Fruit fly (Drosophila melanogaster) whole organism, embryonic: ENCODE results near the gene CG12998.

Experiments used
- Atf-2 ChIP-seq: fragments of 200-800 bp; sonication (Bioruptor generic); optimal IDR thresholded peaks from 2 replicates; lab custom pipeline; 2016; ENCODE audit warnings: missing biosample characterization, missing genetic modification characterization
- C15 ChIP-seq: fragments of 200-800 bp; sonication (Bioruptor generic); IDR thresholded peaks from 3 replicates; pipeline ENCODE4 v1.3.6; 2022; ENCODE audit warnings: missing biosample characterization, missing genetic modification characterization
- CG10431 ChIP-seq: fragments of 200-800 bp; sonication (Bioruptor generic); optimal IDR thresholded peaks from 3 replicates; lab custom pipeline; 2018; ENCODE audit warnings: missing biosample characterization, mild to moderate bottlenecking, missing genetic modification characterization
- CG11504 ChIP-seq: fragments of 200-800 bp; sonication (Bioruptor generic); optimal IDR thresholded peaks from 3 replicates; lab custom pipeline; 2019; ENCODE audit warnings: missing biosample characterization, mild to moderate bottlenecking, missing genetic modification characterization, moderate library complexity
- CG11695 ChIP-seq: fragments of 200-800 bp; sonication (Bioruptor generic); IDR thresholded peaks from 3 replicates; pipeline ENCODE4 v1.3.6; 2022; ENCODE audit warnings: missing biosample characterization, missing genetic modification characterization
- CG12942 ChIP-seq: fragments of 200-800 bp; sonication (Bioruptor generic); optimal IDR thresholded peaks from 3 replicates; lab custom pipeline; 2016; ENCODE audit warnings: missing biosample characterization, missing genetic modification characterization
- CG13775 ChIP-seq: fragments of 200-800 bp; sonication (Bioruptor generic); optimal IDR thresholded peaks from 3 replicates; lab custom pipeline; 2017; ENCODE audit warnings: missing biosample characterization, mild to moderate bottlenecking, missing genetic modification characterization
- CG14965 ChIP-seq: fragments of 200-800 bp; sonication (Bioruptor generic); optimal IDR thresholded peaks from 2 replicates; lab custom pipeline; 2016; ENCODE audit warnings: missing biosample characterization, missing genetic modification characterization, borderline replicate concordance
- CG15073 ChIP-seq: fragments of 200-800 bp; sonication (Bioruptor generic); optimal IDR thresholded peaks from 2 replicates; lab custom pipeline; 2016; ENCODE audit warnings: missing biosample characterization, missing genetic modification characterization
- CG1792 ChIP-seq: fragments of 200-800 bp; sonication (Bioruptor generic); optimal IDR thresholded peaks from 2 replicates; lab custom pipeline; 2016; ENCODE audit warnings: missing biosample characterization, missing genetic modification characterization
- CG2120 ChIP-seq: fragments of 200-800 bp; sonication (Bioruptor generic); optimal IDR thresholded peaks from 3 replicates; lab custom pipeline; 2016; ENCODE audit warnings: missing biosample characterization, missing genetic modification characterization
- CG2712 ChIP-seq: fragments of 200-800 bp; optimal IDR thresholded peaks from 3 replicates; lab custom pipeline; 2019; ENCODE audit warnings: missing biosample characterization, mild to moderate bottlenecking, missing genetic modification characterization, moderate library complexity
- CG32532 ChIP-seq: fragments of 200-800 bp; sonication (Bioruptor generic); IDR thresholded peaks from 2 replicates; pipeline ENCODE4 v1.3.6; 2022; ENCODE audit warnings: missing biosample characterization, missing genetic modification characterization
- CG6854 ChIP-seq: fragments of 200-800 bp; sonication (Bioruptor generic); optimal IDR thresholded peaks from 3 replicates; lab custom pipeline; 2017; ENCODE audit warnings: missing biosample characterization, mild to moderate bottlenecking, missing genetic modification characterization
- CG8359 ChIP-seq: fragments of 200-800 bp; sonication (Bioruptor generic); optimal IDR thresholded peaks from 2 replicates; lab custom pipeline; 2017; ENCODE audit warnings: missing biosample characterization, mild to moderate bottlenecking, missing genetic modification characterization, borderline replicate concordance
- CG8478 ChIP-seq: fragments of >200 bp; optimal IDR thresholded peaks from 2 replicates; lab custom pipeline; 2018
- CG8765 ChIP-seq: fragments of 200-800 bp; sonication (Bioruptor generic); IDR thresholded peaks from 2 replicates; pipeline ENCODE4 v1.3.6; 2022; ENCODE audit warnings: missing biosample characterization, missing genetic modification characterization
- CkIIα-i1 ChIP-seq: fragments of 200-800 bp; sonication (Bioruptor generic); IDR thresholded peaks from 2 replicates; pipeline ENCODE4 v1.3.6; 2022; ENCODE audit warnings: missing biosample characterization, missing genetic modification characterization
- Dbx ChIP-seq: fragments of 200-800 bp; sonication (Bioruptor generic); IDR thresholded peaks from 3 replicates; pipeline ENCODE4 v1.3.6; 2022; ENCODE audit warnings: missing biosample characterization, missing genetic modification characterization
- Dfd ChIP-seq, 2 experiments: fragments of >200 bp; optimal IDR thresholded peaks; 2 replicates each; lab custom pipeline; 2017; ENCODE audit warnings: missing biosample characterization in 2 of 2, missing genetic modification characterization in 2 of 2
- E2f2 ChIP-seq: fragments of 200-800 bp; sonication (Bioruptor generic); IDR thresholded peaks from 2 replicates; pipeline ENCODE4 v1.3.6; 2022; ENCODE audit warnings: missing biosample characterization, missing genetic modification characterization
- H2.0 ChIP-seq: fragments of 200-800 bp; sonication (Bioruptor generic); IDR thresholded peaks from 2 replicates; pipeline ENCODE4 v1.3.6; 2022; ENCODE audit warnings: missing biosample characterization, missing genetic modification characterization
- Hey ChIP-seq: fragments of 200-800 bp; sonication (Bioruptor generic); optimal IDR thresholded peaks from 3 replicates; lab custom pipeline; 2018; ENCODE audit warnings: missing biosample characterization, mild to moderate bottlenecking, missing genetic modification characterization
- Lpt ChIP-seq: fragments of >200 bp; optimal IDR thresholded peaks from 2 replicates; lab custom pipeline; 2018; ENCODE audit warnings: missing biosample characterization, missing genetic modification characterization
- NK7.1 ChIP-seq: fragments of 200-800 bp; sonication (Bioruptor generic); optimal IDR thresholded peaks from 3 replicates; lab custom pipeline; 2016; ENCODE audit warnings: missing biosample characterization, missing genetic modification characterization
- Neu2 ChIP-seq: fragments of 200-800 bp; sonication (Bioruptor generic); optimal IDR thresholded peaks from 3 replicates; lab custom pipeline; 2016; ENCODE audit warnings: missing biosample characterization, missing genetic modification characterization, borderline replicate concordance
- Oli ChIP-seq: fragments of 200-800 bp; sonication (Bioruptor generic); optimal IDR thresholded peaks from 2 replicates; lab custom pipeline; 2018; ENCODE audit warnings: missing biosample characterization, mild to moderate bottlenecking, missing genetic modification characterization, moderate library complexity
- Ptx1 ChIP-seq: fragments of 200-800 bp; sonication (Bioruptor generic); IDR thresholded peaks from 2 replicates; pipeline ENCODE4 v1.3.6; 2022; ENCODE audit warnings: missing biosample characterization, missing genetic modification characterization
- Six4 ChIP-seq: fragments of 200-800 bp; sonication (Bioruptor generic); optimal IDR thresholded peaks from 2 replicates; lab custom pipeline; 2016; ENCODE audit warnings: missing biosample characterization, missing genetic modification characterization
- Sry-β ChIP-seq: fragments of 200-800 bp; sonication (Bioruptor generic); optimal IDR thresholded peaks from 2 replicates; lab custom pipeline; 2018; ENCODE audit warnings: missing biosample characterization, mild to moderate bottlenecking, missing genetic modification characterization, moderate library complexity
- Taf1 ChIP-seq: fragments of 200-800 bp; sonication (Bioruptor generic); IDR thresholded peaks from 2 replicates; pipeline ENCODE4 v1.3.6; 2022; ENCODE audit warnings: missing biosample characterization, missing genetic modification characterization
- Usf ChIP-seq: fragments of 200-800 bp; sonication (Bioruptor generic); optimal IDR thresholded peaks from 2 replicates; lab custom pipeline; 2017; ENCODE audit warnings: missing genotype, missing biosample characterization, missing genetic modification characterization
- YL-1 ChIP-seq: fragments of 200-800 bp; sonication (Bioruptor generic); optimal IDR thresholded peaks from 3 replicates; lab custom pipeline; 2017; ENCODE audit warnings: missing biosample characterization, mild to moderate bottlenecking, missing genetic modification characterization
- ase ChIP-seq: fragments of 200-800 bp; sonication (Bioruptor generic); IDR thresholded peaks from 3 replicates; pipeline ENCODE4 v1.3.6; 2022; ENCODE audit warnings: missing biosample characterization, missing genetic modification characterization
- cad ChIP-seq: fragments of >200 bp; optimal IDR thresholded peaks from 2 replicates; lab custom pipeline; 2017; ENCODE audit warnings: missing biosample characterization, missing genetic modification characterization
- caup ChIP-seq: fragments of 200-800 bp; sonication (Bioruptor generic); optimal IDR thresholded peaks from 3 replicates; lab custom pipeline; 2017; ENCODE audit warnings: missing biosample characterization, mild to moderate bottlenecking, missing genetic modification characterization, moderate library complexity; ENCODE audit not compliant: severe bottlenecking
- croc ChIP-seq: fragments of 200-800 bp; sonication (Bioruptor generic); conservative IDR thresholded peaks from 3 replicates; pipeline ENCODE4 v1.3.6; 2022; ENCODE audit warnings: missing biosample characterization, missing genetic modification characterization
- gcm2 ChIP-seq: fragments of 200-800 bp; sonication (Bioruptor generic); optimal IDR thresholded peaks from 2 replicates; lab custom pipeline; 2016; ENCODE audit warnings: missing biosample characterization, missing genetic modification characterization
- gem ChIP-seq: fragments of 200-800 bp; sonication (Bioruptor generic); optimal IDR thresholded peaks from 2 replicates; lab custom pipeline; 2019; ENCODE audit warnings: missing biosample characterization, mild to moderate bottlenecking, missing genetic modification characterization, moderate library complexity
- gsb-n ChIP-seq: fragments of 200-800 bp; sonication (Bioruptor generic); optimal IDR thresholded peaks from 3 replicates; lab custom pipeline; 2018; ENCODE audit warnings: missing biosample characterization, mild to moderate bottlenecking, missing genetic modification characterization
- knrl ChIP-seq: fragments of 200-800 bp; sonication (Bioruptor generic); IDR thresholded peaks from 3 replicates; pipeline ENCODE4 v1.3.6; 2022; ENCODE audit warnings: missing biosample characterization, missing genetic modification characterization; ENCODE audit not compliant: partially characterized antibody
- mld ChIP-seq: fragments of 200-800 bp; sonication (Bioruptor generic); IDR thresholded peaks from 3 replicates; pipeline ENCODE4 v1.3.6; 2022; ENCODE audit warnings: missing biosample characterization, missing genetic modification characterization; ENCODE audit not compliant: partially characterized antibody
- nerfin-1 ChIP-seq: fragments of 200-800 bp; sonication (Bioruptor generic); optimal IDR thresholded peaks from 3 replicates; lab custom pipeline; 2019; ENCODE audit warnings: missing biosample characterization, mild to moderate bottlenecking, missing genetic modification characterization, moderate library complexity
- pros ChIP-seq: fragments of 200-800 bp; sonication (Bioruptor generic); optimal IDR thresholded peaks from 3 replicates; lab custom pipeline; 2019; ENCODE audit warnings: missing biosample characterization, mild to moderate bottlenecking, missing genetic modification characterization, moderate library complexity
- salm ChIP-seq: fragments of 200-800 bp; sonication (Bioruptor generic); optimal IDR thresholded peaks from 2 replicates; lab custom pipeline; 2018; ENCODE audit warnings: missing biosample characterization, mild to moderate bottlenecking, missing genetic modification characterization
- schlank ChIP-seq: fragments of 200-800 bp; sonication (Bioruptor generic); optimal IDR thresholded peaks from 2 replicates; lab custom pipeline; 2018; ENCODE audit warnings: missing biosample characterization, mild to moderate bottlenecking, missing genetic modification characterization
- scrt ChIP-seq: fragments of 200-800 bp; sonication (Bioruptor generic); optimal IDR thresholded peaks from 2 replicates; lab custom pipeline; 2018; ENCODE audit warnings: missing biosample characterization, mild to moderate bottlenecking, missing genetic modification characterization, moderate library complexity
- sqz ChIP-seq: fragments of 200-800 bp; sonication (Bioruptor generic); optimal IDR thresholded peaks from 3 replicates; lab custom pipeline; 2018; ENCODE audit warnings: missing biosample characterization, mild to moderate bottlenecking, missing genetic modification characterization
- stwl ChIP-seq: fragments of 200-800 bp; sonication (Bioruptor generic); optimal IDR thresholded peaks from 3 replicates; lab custom pipeline; 2018; ENCODE audit warnings: missing biosample characterization, mild to moderate bottlenecking, missing genetic modification characterization, moderate library complexity
- twi ChIP-seq: fragments of 200-800 bp; optimal IDR thresholded peaks from 2 replicates; lab custom pipeline; 2019; ENCODE audit warnings: missing biosample characterization, mild to moderate bottlenecking, missing genetic modification characterization, moderate library complexity
- wor ChIP-seq: fragments of 200-800 bp; sonication (Bioruptor generic); IDR thresholded peaks from 2 replicates; pipeline ENCODE4 v1.3.6; 2022; ENCODE audit warnings: missing biosample characterization, missing genetic modification characterization

Gene CG12998

DNA sequence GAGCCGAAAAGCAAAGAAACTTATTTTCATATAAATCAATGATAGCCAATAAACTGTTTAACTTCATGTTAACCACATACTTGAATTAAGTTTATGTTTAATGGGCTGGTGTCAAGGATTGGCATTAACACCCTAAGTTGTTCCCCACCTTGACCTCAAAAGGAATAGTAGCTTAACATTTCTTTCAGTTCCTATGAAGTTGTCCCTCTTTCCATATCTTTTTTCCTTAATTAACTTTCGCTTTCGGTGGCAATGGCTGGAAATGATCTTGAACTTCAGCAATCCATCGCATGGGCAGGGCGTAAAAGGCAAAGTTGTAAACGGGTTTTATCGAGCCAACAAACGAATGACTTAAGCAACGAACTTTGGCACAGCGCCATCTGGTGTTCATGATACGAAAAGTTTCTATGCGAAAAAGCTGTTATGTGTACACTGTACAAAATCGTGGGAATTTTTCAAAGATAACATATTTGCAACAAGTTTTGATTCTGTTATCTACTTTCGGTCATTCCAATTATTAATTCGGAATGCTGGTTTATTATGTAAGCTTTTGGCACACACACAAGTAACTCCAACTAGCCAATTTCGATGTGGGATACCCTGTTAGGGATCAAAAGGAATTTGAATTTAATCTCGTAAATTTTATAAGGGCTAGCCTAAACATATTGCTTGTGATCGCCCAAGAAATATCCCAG lies 11.2 kb downstream of the CG12998 start (continued):
- TF ChIP-seq Hey (tag; lab: Kevin White, UChicago) (no peak), CG10431 (GFP tag; lab: Kevin White, UChicago) (no peak), CG11695 (no peak), cad (GFP tag; lab: Kevin White, UChicago) (no peak), mld (GFP tag; lab: Robert Waterston, UW) (no peak), E2f2 (no peak), gcm2 (no peak), CG13775 (GFP tag; lab: Kevin White, UChicago) (no peak), caup (no peak), CG11504 (tag; lab: Kevin White, UChicago) (peak; percentile 33), Atf-2 (no peak), gsb-n (tag; lab: Kevin White, UChicago) (no peak), sqz (no peak), stwl (tag; lab: Kevin White, UChicago) (no peak), gem (tag; lab: Kevin White, UChicago) (peak; percentile 65), Dbx (no peak), CG2120 (GFP tag; lab: Kevin White, UChicago) (peak; percentile 44), YL-1 (GFP tag; lab: Kevin White, UChicago) (no peak), Ptx1 (GFP tag; lab: Robert Waterston, UW) (no peak), Oli (tag; lab: Kevin White, UChicago) (peak; percentile 10), Neu2 (GFP tag; lab: Kevin White, UChicago) (no peak), ase (GFP tag; lab: Robert Waterston, UW) (no peak), CG8359 (GFP tag; lab: Kevin White, UChicago) (no peak), scrt (GFP tag; lab: Kevin White, UChicago) (no peak), Usf (no peak), croc (no peak), CG8478 (no peak), Lpt (no peak), CG8765 (GFP tag; lab: Robert Waterston, UW) (no peak), pros (peak; percentile 23), C15 (GFP tag; lab: Robert Waterston, UW) (no peak), CG14965 (GFP tag; lab: Kevin White, UChicago) (no peak), CG15073 (no peak), knrl (GFP tag; lab: Robert Waterston, UW) (no peak), Six4 (GFP tag; lab: Kevin White, UChicago) (no peak), CG6854 (no peak), schlank (no peak), NK7.1 (GFP tag; lab: Kevin White, UChicago) (no peak), Sry-β (GFP tag; lab: Kevin White, UChicago) (no peak), nerfin-1 (no peak), CkIIα-i1 (no peak), CG32532 (no peak), Dfd (GFP tag; optimal IDR thresholded peaks at IDR 0.05; lab: Kevin White, UChicago) (no peak), CG2712 (tag; lab: Kevin White, UChicago) (no peak), wor (GFP tag; lab: Robert Waterston, UW) (no peak), Taf1 (GFP tag; lab: Robert Waterston, UW) (no peak), twi (tag; lab: Kevin White, UChicago) (no peak), salm (tag; lab: Kevin White, UChicago) (no peak), CG12942 (GFP tag; lab: Kevin White, UChicago) (no peak), CG1792 (no peak), H2.0 (GFP tag; lab: Robert Waterston, UW) (no peak)
